Fruit fly (Drosophila melanogaster): ENCODE results near the gene papi.

The papi gene

DNA sequence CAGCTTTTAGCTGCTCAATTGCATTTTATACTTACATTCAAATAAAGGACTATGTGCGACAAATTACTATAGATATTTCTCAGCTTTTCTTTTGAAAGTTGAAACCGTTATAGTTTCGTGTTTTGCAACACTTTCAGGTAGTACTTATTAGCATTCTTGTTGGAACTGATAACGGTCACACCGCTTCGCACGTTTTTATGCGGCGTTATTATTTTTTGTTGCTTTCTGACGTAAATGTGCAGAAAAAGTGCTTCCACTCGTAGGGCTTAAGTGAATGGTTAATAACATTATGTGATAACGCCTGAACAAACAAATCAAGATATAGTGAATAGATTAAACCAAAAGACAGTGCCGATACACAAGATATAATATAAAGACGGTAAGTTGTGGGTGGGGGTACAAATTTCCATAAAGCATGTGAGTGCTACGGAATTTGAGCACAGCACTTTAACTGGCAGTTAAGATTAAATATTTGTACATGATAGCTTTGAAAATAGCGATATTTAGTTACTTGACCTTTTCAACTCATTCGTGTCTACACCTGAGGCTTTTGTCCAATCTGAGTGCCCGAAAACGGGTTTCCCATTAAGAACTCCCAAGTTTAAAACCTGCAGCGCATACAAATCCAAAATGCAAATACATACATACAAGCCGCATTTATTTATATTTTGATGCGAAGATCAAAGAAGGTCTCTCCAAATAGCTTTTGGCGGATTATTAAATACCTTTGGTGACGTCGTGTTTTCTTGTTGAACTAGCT lies at the start of gene papi:
papi (plus strand) TSS at position 176 of the 760 bp plus-strand sequence.
- no peak for TF ChIP-seq psq (optimal IDR thresholded peaks at IDR 0.05)
- TF ChIP-seq h (optimal IDR thresholded peaks at IDR 0.05) = no peak
- TF ChIP-seq insv (optimal IDR thresholded peaks at IDR 0.05) = no peak
- no peak for TF ChIP-seq Sin3A (optimal IDR thresholded peaks at IDR 0.05)
- no peak for TF ChIP-seq ttk (optimal IDR thresholded peaks at IDR 0.05)
- TF ChIP-seq Myc (optimal IDR thresholded peaks at IDR 0.05) = no peak

DNA sequence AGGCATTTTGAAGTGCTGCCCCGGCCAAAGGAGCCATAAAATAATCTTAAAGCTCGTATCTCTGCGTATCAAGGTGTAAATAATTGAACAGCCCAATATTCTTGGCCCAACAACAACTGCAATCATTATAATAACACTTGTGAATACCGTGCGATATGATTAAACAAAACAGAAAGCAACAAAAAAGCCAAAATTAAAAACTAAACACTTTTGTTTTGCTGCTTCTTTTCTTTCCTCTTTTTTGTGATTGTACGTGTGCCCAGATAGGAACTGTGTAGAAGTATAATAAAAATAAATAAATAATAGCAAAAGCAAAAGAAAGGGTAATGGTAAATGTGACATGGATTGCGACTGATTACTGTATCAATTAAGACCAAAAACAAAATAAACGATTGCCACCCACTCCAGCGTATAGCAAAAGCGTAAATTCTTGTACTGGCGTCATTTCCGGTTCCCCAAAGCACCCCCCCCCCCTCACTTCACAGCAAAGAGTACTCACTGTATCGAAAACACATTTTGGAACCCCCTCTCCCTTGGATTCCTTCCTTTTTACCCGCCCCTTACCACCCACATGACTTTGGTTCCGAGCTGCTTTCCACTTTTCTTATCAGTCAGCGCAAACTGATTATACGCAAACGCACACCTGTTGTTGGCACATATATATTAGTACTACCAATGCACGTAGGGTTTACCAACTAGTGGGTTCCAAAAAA lies 49.0 kb upstream of the papi start:
- TF ChIP-seq Sin3A (optimal IDR thresholded peaks at IDR 0.05) (no peak), h (optimal IDR thresholded peaks at IDR 0.05) (no peak), Myc (optimal IDR thresholded peaks at IDR 0.05) (no peak), ttk (optimal IDR thresholded peaks at IDR 0.05) (no peak), psq (optimal IDR thresholded peaks at IDR 0.05) (no peak), insv (optimal IDR thresholded peaks at IDR 0.05) (no peak)

DNA sequence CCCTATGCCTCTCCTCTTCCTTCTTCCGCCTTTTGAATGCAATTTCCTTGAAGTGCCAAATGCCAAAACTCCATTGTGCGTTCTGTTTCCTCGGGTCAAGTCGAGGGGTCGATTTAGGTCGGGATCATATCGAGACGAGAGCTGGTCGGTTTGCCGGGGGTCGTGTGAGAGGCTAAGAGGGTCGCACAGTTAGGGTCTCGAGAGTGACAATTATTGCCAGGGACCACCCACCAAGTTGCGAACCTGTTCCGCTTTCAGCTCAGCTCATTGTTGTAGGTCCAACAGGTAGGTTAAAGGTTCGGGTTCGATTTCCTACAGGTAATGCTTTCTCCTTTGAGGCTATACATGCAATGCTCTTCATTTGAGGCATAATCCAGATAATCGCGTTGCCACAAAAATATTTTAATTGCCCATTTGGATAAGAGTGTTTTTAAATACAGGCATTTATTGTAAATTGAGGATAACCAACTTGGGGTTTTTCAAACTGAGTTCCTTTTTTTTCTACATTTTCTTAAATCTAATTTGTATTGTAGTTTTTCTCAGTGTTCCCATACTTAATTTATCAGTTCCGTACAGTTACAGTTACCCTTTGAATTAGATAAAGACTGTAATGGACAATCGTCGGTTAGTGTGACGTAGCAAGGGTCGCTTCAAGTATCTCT lies 48.0 kb upstream of the papi start:
- TF ChIP-seq Myc (optimal IDR thresholded peaks at IDR 0.05) (no peak), insv (optimal IDR thresholded peaks at IDR 0.05) (no peak), psq (optimal IDR thresholded peaks at IDR 0.05) (no peak), ttk (optimal IDR thresholded peaks at IDR 0.05) (no peak), h (optimal IDR thresholded peaks at IDR 0.05) (no peak), Sin3A (optimal IDR thresholded peaks at IDR 0.05) (no peak)

DNA sequence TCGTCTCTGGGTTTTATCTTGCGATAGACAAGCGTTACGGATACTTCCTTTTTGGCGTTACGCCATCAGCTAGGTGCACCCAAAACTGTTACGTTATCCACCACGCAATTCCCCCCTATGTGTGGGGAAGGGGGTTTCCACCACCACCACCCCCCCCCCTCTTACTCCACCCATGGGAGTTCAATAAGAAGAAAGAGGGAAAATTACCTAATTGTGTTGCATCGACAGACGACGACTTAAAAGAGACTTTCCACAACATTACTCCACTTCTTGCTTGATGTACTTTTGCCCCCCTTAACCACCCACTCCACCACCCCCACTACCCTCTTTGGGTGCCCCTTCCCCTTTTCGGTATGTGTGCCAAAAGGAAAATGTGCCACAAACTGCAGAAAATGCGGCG lies 47.4 kb upstream of the papi start:
- TF ChIP-seq h (optimal IDR thresholded peaks at IDR 0.05) = no peak
- no peak for TF ChIP-seq psq (optimal IDR thresholded peaks at IDR 0.05)
- no peak for TF ChIP-seq insv (optimal IDR thresholded peaks at IDR 0.05)
- TF ChIP-seq Myc (optimal IDR thresholded peaks at IDR 0.05) = no peak
- TF ChIP-seq ttk (optimal IDR thresholded peaks at IDR 0.05) = no peak
- TF ChIP-seq Sin3A (optimal IDR thresholded peaks at IDR 0.05) = no peak

DNA sequence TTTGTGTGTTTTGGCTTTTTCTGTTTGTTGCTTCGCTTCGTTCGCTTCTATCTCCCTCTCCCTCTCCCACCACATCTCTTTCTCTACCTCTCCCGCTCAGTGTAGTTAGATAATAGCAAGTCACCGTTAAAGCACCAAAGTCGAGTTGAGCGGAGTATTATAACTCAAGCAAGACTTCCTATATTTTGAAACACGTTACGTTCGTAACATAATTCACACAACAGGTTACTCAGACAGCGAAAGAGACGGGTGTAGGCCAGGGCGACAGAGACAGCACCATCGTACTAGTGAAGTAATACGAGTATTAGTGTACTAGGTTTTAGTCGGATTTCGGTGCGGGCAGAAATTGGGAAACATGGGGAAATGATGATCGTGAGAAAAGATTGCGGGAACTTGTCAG lies 46.9 kb upstream of the papi start:
- TF ChIP-seq ttk (optimal IDR thresholded peaks at IDR 0.05) (no peak), h (optimal IDR thresholded peaks at IDR 0.05) (no peak)

DNA sequence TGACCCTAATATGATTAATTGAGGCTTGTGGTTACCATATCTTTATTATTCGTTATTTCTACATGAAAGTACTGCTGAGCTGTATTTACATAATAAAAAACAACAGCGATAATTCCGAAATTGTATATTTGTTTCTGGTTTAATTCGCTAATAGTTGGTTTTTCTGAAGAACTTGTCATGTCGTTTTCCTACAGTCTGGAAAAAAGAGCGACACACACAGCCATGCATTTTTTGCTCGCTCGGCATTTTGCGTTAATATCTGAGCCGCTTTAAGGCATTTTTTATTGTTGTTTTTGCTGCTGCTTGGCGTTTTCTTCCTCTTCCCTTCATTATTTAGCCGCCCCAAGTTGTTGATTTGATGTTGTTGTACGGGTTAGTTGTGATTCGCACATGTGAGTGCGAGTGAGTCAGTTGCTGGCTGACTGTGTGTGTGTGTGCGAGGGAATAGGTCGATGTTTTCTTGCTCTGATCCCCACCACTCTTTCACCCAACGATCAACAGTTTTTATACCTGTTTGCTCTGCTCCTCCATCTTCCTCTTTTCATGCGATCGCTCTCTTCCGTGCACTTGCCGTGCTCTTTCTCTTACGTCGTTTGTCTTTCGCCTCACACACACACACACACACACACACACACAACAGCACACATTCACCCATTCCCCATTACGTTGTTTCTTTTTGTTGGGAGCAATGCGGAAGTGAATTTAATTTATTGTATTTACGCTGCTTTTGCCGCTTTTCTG lies 45.3 kb upstream of the papi start:
- TF ChIP-seq Myc (optimal IDR thresholded peaks at IDR 0.05) = no peak
- TF ChIP-seq Sin3A (optimal IDR thresholded peaks at IDR 0.05) = no peak
- TF ChIP-seq insv (optimal IDR thresholded peaks at IDR 0.05) = no peak
- TF ChIP-seq h (optimal IDR thresholded peaks at IDR 0.05) = no peak
- no peak for TF ChIP-seq psq (optimal IDR thresholded peaks at IDR 0.05)
- TF ChIP-seq ttk (optimal IDR thresholded peaks at IDR 0.05) = no peak

DNA sequence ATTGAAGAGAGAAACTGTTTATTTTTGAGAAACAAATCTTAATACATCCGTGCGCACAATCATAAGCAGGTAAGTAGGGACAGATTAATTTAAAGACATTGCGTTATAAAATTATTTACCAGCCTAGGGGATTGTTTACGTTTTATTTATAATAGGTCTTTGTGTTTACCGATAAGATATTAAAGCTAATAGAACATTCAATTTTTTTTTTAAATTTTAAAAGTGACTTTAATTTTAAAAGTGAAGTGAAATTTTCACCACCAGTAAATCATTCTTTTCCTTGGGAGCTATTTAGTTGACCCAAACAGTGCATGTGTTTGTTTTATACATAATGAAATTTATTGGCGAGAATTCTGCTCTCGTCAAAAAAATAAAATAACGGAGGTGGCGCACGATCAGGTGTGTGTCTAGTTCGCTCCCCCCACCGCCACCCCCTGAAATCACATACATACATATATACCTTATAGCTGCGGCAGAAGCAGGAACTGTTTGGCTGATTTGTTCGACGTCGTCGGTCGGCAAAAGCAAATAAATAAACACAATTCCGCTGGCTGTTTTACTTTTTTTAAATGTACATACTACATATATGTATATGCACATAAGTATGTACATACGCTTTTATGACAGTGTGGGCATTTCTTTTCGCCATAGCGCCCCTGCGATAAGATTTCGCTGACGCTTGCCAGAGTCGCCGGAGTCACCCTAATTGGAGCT lies 44.5 kb upstream of the papi start:
- TF ChIP-seq ttk (optimal IDR thresholded peaks at IDR 0.05) (no peak), psq (optimal IDR thresholded peaks at IDR 0.05) (no peak), h (optimal IDR thresholded peaks at IDR 0.05) (no peak), Myc (optimal IDR thresholded peaks at IDR 0.05) (no peak)

DNA sequence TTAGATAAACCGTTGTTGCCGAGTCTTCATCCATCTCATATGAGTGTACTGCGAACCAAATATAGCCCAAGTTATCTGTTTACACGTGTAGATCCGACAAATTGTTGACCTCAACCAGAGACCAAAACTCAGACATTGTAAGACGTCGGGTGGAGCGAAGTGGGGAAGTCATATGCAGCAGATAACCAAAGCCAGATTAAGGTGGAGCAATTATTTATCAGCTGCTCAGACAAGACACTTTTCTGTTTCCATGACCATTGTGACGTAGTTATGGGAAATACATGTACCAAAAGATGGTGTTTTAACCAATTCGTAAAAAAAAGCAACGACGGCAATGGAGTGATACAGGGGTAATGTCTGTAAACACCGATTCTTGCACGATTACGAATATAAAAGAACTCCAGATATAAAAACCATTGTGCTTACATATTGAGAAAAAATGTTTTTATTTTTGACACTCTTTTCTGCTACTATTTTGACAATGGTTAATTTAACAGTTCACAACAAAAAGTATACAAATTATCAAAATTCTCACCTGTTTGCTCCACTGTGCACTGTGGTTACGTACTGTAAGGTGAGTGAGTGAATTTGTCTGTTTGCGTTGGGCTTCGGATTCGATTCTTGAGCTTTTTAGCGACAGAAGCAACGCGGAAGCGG lies 43.1 kb upstream of the papi start:
- TF ChIP-seq psq (optimal IDR thresholded peaks at IDR 0.05) (no peak), ttk (optimal IDR thresholded peaks at IDR 0.05) (no peak), insv (optimal IDR thresholded peaks at IDR 0.05) (no peak), Myc (optimal IDR thresholded peaks at IDR 0.05) (no peak), Sin3A (optimal IDR thresholded peaks at IDR 0.05) (no peak)

DNA sequence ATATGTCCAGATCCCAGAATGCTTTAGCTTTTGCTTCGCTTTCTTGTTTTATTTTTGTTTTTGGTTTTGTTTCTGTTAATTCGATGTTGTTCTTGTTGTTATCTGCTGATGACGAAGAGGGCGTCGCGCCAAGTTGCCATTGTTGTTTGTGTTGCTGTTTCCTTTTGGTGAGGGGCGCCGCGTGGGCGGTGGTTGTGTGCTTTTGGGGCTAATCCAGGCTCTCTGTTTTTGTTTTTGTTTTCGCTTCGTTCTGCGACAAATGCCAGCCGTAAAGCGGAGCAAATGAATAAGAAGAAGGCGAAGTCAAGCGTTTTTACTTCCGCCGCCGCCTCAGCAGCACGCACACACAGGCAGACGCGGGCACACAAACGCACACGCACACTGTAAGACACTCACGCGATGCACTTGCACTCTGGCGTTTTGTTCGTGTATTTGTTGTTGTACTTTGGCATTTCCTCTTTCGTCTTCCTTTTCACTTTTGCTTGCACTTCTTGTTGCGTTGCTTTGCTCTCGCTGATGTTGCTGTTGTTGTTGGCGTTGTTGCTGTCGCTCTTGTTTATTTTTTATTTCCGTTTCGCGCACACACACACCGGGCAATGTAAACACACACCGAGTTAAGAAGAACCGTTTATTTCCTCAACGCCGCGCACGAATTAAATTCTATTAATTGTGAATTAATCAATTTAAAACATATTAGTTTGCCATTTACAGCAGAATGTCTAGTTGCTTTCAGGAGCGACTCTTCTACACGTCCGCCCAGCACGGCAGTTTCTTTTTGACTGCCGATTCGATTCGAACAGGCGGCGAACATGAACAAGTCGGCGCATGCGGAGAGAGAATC lies 42.4 kb upstream of the papi start, which contains the start of gene aop:
aop (minus strand) TSS at position 786 of the 841 bp plus-strand sequence.
- TF ChIP-seq Myc (optimal IDR thresholded peaks at IDR 0.05) = no peak
- no peak for TF ChIP-seq Sin3A (optimal IDR thresholded peaks at IDR 0.05)
- TF ChIP-seq insv (optimal IDR thresholded peaks at IDR 0.05) = no peak
- TF ChIP-seq h (optimal IDR thresholded peaks at IDR 0.05) = no peak
- TF ChIP-seq psq (optimal IDR thresholded peaks at IDR 0.05) = no peak
- no peak for TF ChIP-seq ttk (optimal IDR thresholded peaks at IDR 0.05)

DNA sequence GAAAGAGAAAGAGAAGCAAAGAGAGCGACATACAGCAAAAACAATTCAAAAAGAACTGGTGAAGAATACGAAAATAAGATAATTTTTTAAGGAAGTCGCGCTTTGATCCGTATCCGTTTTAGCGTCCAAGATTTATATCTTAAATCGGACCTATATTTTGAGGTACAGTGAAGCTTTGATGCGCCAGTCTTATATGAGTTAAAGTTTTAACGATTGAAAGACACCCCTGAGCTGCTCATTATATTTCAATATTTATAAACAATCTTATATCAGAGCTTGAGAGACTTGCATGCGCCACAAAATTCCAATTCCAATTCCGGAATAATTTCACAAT lies 41.8 kb upstream of the papi start:
- TF ChIP-seq ttk (optimal IDR thresholded peaks at IDR 0.05) (no peak), insv (optimal IDR thresholded peaks at IDR 0.05) (no peak), h (optimal IDR thresholded peaks at IDR 0.05) (no peak), Myc (optimal IDR thresholded peaks at IDR 0.05) (no peak), psq (optimal IDR thresholded peaks at IDR 0.05) (no peak), Sin3A (optimal IDR thresholded peaks at IDR 0.05) (no peak)

All from Kc167 (cell line).